Worm (Caenorhabditis elegans): ENCODE results near the gene C29F3.7.

- TF ChIP-seq nhr-11 (tag; optimal IDR thresholded peaks at IDR 0.05), result no peak
- no peak for TF ChIP-seq ztf-4 (tag; optimal IDR thresholded peaks at IDR 0.05)
- TF ChIP-seq nhr-76 (tag; optimal IDR thresholded peaks at IDR 0.05), result no peak
- no peak for TF ChIP-seq nhr-237 (tag; optimal IDR thresholded peaks at IDR 0.05)
Measured at ce11 chrV:15376223-15376622, 21.5 kb downstream of the C29F3.7 start, which contains the start of gene srh-52.

Measured in whole organism, L3 larva.